Worm (Caenorhabditis elegans) whole organism, late embryonic: ENCODE data around the gene fbxa-90.

Experiments
- F13H6.1 ChIP-seq: sonication (generic microtip); optimal IDR thresholded peaks from 2 replicates; lab custom pipeline; 2016; ENCODE audit warnings: missing genetic modification characterization, missing compliant biosample characterization
- Y22D7AL.16 ChIP-seq: sonication (generic microtip); optimal IDR thresholded peaks from 2 replicates; lab custom pipeline; 2016; ENCODE audit warnings: missing genetic modification characterization, missing compliant biosample characterization
- ama-1 ChIP-seq: fragments of 150-350 bp; optimal IDR thresholded peaks from 2 replicates; lab custom pipeline; 2014
- nhr-11 ChIP-seq: fragments of 150-350 bp; optimal IDR thresholded peaks from 2 replicates; lab custom pipeline; 2014; ENCODE audit warnings: missing biosample characterization, missing genetic modification characterization
- pag-3 ChIP-seq: sonication (generic microtip); optimal IDR thresholded peaks from 2 replicates; lab custom pipeline; 2016; ENCODE audit warnings: missing compliant biosample characterization, missing genetic modification characterization, borderline replicate concordance
- pha-4 ChIP-seq: fragments of 150-350 bp; optimal IDR thresholded peaks from 2 replicates; lab custom pipeline; 2018; ENCODE audit warnings: missing biosample characterization, missing genetic modification reagents, missing genetic modification characterization
- pqm-1 ChIP-seq: sonication (generic microtip); optimal IDR thresholded peaks from 2 replicates; lab custom pipeline; 2016; ENCODE audit warnings: missing genetic modification characterization, missing compliant biosample characterization
- sdc-2 ChIP-seq: sonication (generic microtip); optimal IDR thresholded peaks from 2 replicates; lab custom pipeline; 2016; ENCODE audit warnings: missing genotype, missing genetic modification characterization, missing compliant biosample characterization
- unc-86 ChIP-seq: sonication (generic microtip); optimal IDR thresholded peaks from 2 replicates; lab custom pipeline; 2016; ENCODE audit warnings: missing genetic modification characterization, missing compliant biosample characterization
- zip-5 ChIP-seq: sonication (generic microtip); optimal IDR thresholded peaks from 2 replicates; lab custom pipeline; 2016; ENCODE audit warnings: missing genetic modification characterization, missing compliant biosample characterization

- TF ChIP-seq Y22D7AL.16 (tag; lab: Kevin White, UChicago) = no peak
- no peak for TF ChIP-seq zip-5 (tag; lab: Kevin White, UChicago)
- no peak for TF ChIP-seq sdc-2 (tag; lab: Kevin White, UChicago)
- TF ChIP-seq nhr-11 (tag; lab: Kevin White, UChicago) = no peak
- no peak for TF ChIP-seq unc-86 (tag; lab: Kevin White, UChicago)
- no peak for TF ChIP-seq ama-1 (lab: Kevin White, UChicago)
- no peak for TF ChIP-seq pag-3
- TF ChIP-seq pha-4 (tag; lab: Kevin White, UChicago) = no peak
- no peak for TF ChIP-seq pqm-1 (tag; lab: Kevin White, UChicago)
- TF ChIP-seq F13H6.1 (tag; lab: Kevin White, UChicago) = no peak
These were observed 6.7 kb downstream of the fbxa-90 start for ce11 chrV:16973338-16973737.
